Worm (Caenorhabditis elegans) whole organism, young adult: Measurements from ENCODE around the gene Y43F8B.11.

Experiments
- K12H6.12 ChIP-seq: fragments of 200-800 bp; sonication (Bioruptor generic); optimal IDR thresholded peaks from 2 replicates; lab custom pipeline; 2018; ENCODE audit warnings: mild to moderate bottlenecking, missing genetic modification characterization, missing compliant biosample characterization
- bed-1 ChIP-seq: fragments of 200-800 bp; sonication (Bioruptor generic); IDR thresholded peaks from 2 replicates; pipeline ENCODE4 v1.3.6; 2022; ENCODE audit warnings: missing genetic modification reagents, missing genetic modification characterization, missing compliant biosample characterization
- ccch-3 ChIP-seq: fragments of 200-800 bp; sonication (Bioruptor generic); optimal IDR thresholded peaks from 2 replicates; lab custom pipeline; 2018; ENCODE audit warnings: mild to moderate bottlenecking, missing genetic modification characterization, missing compliant biosample characterization
- chd-7 ChIP-seq: sonication (generic microtip); optimal IDR thresholded peaks from 2 replicates; lab custom pipeline; 2016; ENCODE audit warnings: mild to moderate bottlenecking, missing genetic modification characterization, moderate library complexity, missing compliant biosample characterization
- dox-1 ChIP-seq: fragments of 200-800 bp; sonication (Bioruptor generic); IDR thresholded peaks from 2 replicates; pipeline ENCODE4 v1.3.6; 2022; ENCODE audit warnings: missing genetic modification reagents, missing genetic modification characterization, missing compliant biosample characterization
- lin-35 ChIP-seq, 3 experiments: fragments of 150-350 bp in 2 of 3; sonication (generic microtip) in 1 of 3; optimal IDR thresholded peaks; 2 replicates each; lab custom pipeline; 2014 to 2018; ENCODE audit warnings: missing biosample characterization in 3 of 3, missing genetic modification characterization in 3 of 3, missing genetic modification reagents in 3 of 3
- nfya-1 ChIP-seq: sonication (generic microtip); optimal IDR thresholded peaks from 2 replicates; lab custom pipeline; 2017; ENCODE audit warnings: antibody characterized with exemption, missing compliant biosample characterization, missing genetic modification characterization, borderline replicate concordance; ENCODE audit not compliant: insufficient read depth
- pbrm-1 ChIP-seq: fragments of 200-800 bp; sonication (Bioruptor generic); IDR thresholded peaks from 2 replicates; pipeline ENCODE4 v1.3.6; 2022; ENCODE audit warnings: missing genetic modification reagents, missing genetic modification characterization, missing compliant biosample characterization
- pha-4 ChIP-seq: fragments of 150-350 bp; sonication (generic microtip); optimal IDR thresholded peaks from 2 replicates; lab custom pipeline; 2014; ENCODE audit warnings: missing biosample characterization, missing genetic modification reagents, missing genetic modification characterization
- rcor-1 ChIP-seq: fragments of 200-800 bp; sonication (Bioruptor generic); IDR thresholded peaks from 2 replicates; pipeline ENCODE4 v1.3.6; 2022; ENCODE audit warnings: missing genetic modification reagents, missing genetic modification characterization, missing compliant biosample characterization
- sdz-38 ChIP-seq: sonication (generic microtip); optimal IDR thresholded peaks from 2 replicates; lab custom pipeline; 2016; ENCODE audit warnings: missing genotype, missing genetic modification characterization, missing compliant biosample characterization
- unc-130 ChIP-seq: sonication (generic microtip); optimal IDR thresholded peaks from 2 replicates; lab custom pipeline; 2016; ENCODE audit warnings: missing genetic modification reagents, missing genetic modification characterization, missing compliant biosample characterization
- unc-62 ChIP-seq: fragments of 150-350 bp; optimal IDR thresholded peaks from 2 replicates; lab custom pipeline; 2014; ENCODE audit warnings: missing biosample characterization, missing genetic modification reagents, missing genetic modification characterization
- ztf-28 ChIP-seq: fragments of 200-800 bp; sonication (Bioruptor generic); IDR thresholded peaks from 2 replicates; pipeline ENCODE4 v1.3.6; 2022; ENCODE audit warnings: missing genetic modification reagents, missing genetic modification characterization, missing compliant biosample characterization

DNA sequence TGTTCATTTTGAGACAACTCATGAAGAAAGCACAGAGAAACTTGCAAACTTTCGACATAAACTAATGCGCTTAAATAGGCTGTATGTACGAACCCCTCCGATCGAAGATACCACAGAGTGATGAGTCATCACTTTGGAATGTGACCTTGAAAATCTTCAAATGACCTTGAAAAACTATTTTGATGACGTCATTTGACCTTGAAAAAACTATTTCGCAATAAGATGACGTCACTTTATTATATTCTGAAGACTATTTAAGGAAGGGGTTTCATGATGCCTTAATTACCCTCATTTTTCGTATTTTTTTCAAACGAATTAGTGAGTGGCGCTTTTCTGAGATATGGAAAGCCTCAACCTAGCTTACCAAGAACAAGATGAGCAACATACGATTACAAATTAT, 49.4 kb upstream of the Y43F8B.11 start, which contains the start of gene C25F9.2:
- TF ChIP-seq unc-130 (GFP tag; lab: Kevin White, UChicago) = no peak
- no peak for TF ChIP-seq nfya-1
- no peak for TF ChIP-seq bed-1
- TF ChIP-seq dox-1 = no peak
- no peak for TF ChIP-seq pha-4
- no peak for TF ChIP-seq rcor-1 (GFP tag; lab: Robert Waterston, UW)
- no peak for TF ChIP-seq ztf-28 (GFP tag; lab: Robert Waterston, UW)
- no peak for TF ChIP-seq ccch-3 (GFP tag; lab: Kevin White, UChicago)
- no peak for TF ChIP-seq K12H6.12 (tag; lab: Kevin White, UChicago)
- TF ChIP-seq pbrm-1 (GFP tag; lab: Robert Waterston, UW) = no peak
- TF ChIP-seq sdz-38 (tag; lab: Kevin White, UChicago) = no peak
- TF ChIP-seq lin-35 (GFP tag; optimal IDR thresholded peaks at IDR 0.05; lab: Kevin White, UChicago) = no peak
- TF ChIP-seq unc-62 (GFP tag; lab: Kevin White, UChicago) = no peak
- no peak for TF ChIP-seq chd-7 (tag; lab: Kevin White, UChicago)
